Worm (Caenorhabditis elegans) whole organism, L4/young adult: Measurements from ENCODE around the gene msd-4.

Experiments used
- W03F9.2 ChIP-seq: fragments of 150-350 bp; optimal IDR thresholded peaks from 2 replicates; lab custom pipeline; 2014; ENCODE audit warnings: missing biosample characterization, missing genetic modification characterization
- dao-5 ChIP-seq: sonication (generic microtip); optimal IDR thresholded peaks from 2 replicates; lab custom pipeline; 2016; ENCODE audit warnings: missing genotype, missing genetic modification characterization, moderate library complexity, missing compliant biosample characterization
- him-1 ChIP-seq: sonication (generic microtip); optimal IDR thresholded peaks from 2 replicates; lab custom pipeline; 2016; ENCODE audit warnings: missing genotype, missing genetic modification reagents, missing genetic modification characterization, missing compliant biosample characterization

msd-4 gene

DNA sequence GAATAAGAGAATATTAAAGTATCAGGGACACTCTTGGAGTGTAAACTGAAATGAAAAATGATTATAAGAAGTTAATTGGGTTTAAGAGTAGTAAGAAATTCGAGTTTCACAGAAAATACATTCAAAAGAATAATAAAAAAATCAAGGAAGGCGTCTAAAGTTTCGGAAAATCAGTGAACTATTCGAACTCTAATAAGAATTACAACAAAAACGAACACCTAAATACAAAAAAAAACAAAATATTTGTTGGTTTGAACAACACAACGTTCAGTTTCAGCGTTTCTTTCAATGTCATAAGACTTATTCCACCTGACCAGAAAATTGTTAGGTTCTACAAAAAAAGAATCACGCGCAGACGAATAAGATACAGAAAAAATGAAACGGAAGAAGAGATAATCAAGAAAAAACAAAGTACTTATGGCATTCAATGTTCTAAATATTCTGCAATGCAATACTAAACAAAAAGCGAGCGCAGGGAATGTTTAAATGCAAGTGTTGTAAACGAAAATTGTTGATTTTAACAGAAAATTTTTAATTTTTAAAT, 30.6 kb upstream of the msd-4 start, which contains the start of gene nhl-2:
nhl-2 (minus strand) TSS at position 51 of the 544 bp plus-strand sequence.
- TF ChIP-seq him-1 (no peak), W03F9.2 (tag; lab: Kevin White, UChicago) (no peak), dao-5 (no peak)

ce11 chrIII:4895313-4895712, 26.8 kb upstream of the msd-4 start:
- no peak for TF ChIP-seq dao-5
- no peak for TF ChIP-seq W03F9.2 (tag; lab: Kevin White, UChicago)
- no peak for TF ChIP-seq him-1

- TF ChIP-seq dao-5 (no peak), W03F9.2 (tag; lab: Kevin White, UChicago) (no peak), him-1 (no peak)
These were observed 25.0 kb upstream of the msd-4 start, which contains the start of gene F26F4.6 for ce11 chrIII:4893540-4893939. TSS of gene F26F4.6 (minus strand) at chrIII:4893640.

DNA sequence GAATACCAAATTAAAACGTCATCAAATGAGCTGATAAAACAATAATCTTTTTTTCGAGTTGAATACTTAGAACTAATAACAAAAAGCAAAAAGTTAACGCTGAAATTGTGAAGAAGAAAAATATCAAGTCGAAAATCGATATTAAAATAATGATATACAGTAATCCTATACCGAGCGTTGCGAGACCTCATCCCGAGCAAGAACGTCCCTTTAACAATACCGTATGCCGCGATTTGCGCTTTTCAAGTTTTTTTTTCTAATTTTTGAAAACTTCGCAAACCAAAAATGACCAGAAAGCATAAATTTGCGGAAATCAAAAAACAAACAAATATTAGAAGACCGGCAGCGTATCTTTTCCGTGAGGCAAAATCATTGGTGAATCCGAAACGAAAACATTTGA, 22.5 kb upstream of the msd-4 start, which contains the start of gene F26F4.5:
F26F4.5 (minus strand) TSS at position 256 of the 400 bp plus-strand sequence.
- TF ChIP-seq him-1: no peak
- no peak for TF ChIP-seq W03F9.2 (tag; lab: Kevin White, UChicago)
- TF ChIP-seq dao-5: no peak

DNA sequence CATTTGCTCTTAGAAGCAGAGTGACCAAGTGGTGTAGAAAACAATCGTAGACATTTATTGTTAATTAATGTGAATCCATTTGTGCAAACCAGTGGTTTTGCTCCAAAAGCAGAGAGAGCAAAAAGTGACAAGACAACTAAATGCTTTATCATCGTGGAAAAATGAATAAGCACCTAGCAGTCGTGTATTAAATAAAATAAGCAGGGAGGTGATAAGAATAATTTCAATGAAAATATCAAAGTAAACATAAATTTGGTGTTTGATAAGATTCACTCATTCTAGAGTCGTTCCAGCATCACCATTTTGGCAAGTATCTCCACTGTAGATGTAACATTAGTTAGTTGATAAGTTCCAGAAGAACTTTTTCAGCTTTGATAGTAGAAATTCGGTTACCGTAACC, 18.7 kb upstream of the msd-4 start, which contains the start of gene clec-6:
clec-6 (minus strand) TSS at position 154 of the 400 bp plus-strand sequence.
- TF ChIP-seq W03F9.2 (tag; lab: Kevin White, UChicago) (no peak), dao-5 (no peak), him-1 (no peak)

- no peak for TF ChIP-seq dao-5
- TF ChIP-seq W03F9.2 (tag; lab: Kevin White, UChicago): no peak
- no peak for TF ChIP-seq him-1
These were observed 14.9 kb upstream of the msd-4 start, which contains the start of gene clec-5 for ce11 chrIII:4883429-4883828. TSS of gene clec-5 (minus strand) at chrIII:4883606.

DNA sequence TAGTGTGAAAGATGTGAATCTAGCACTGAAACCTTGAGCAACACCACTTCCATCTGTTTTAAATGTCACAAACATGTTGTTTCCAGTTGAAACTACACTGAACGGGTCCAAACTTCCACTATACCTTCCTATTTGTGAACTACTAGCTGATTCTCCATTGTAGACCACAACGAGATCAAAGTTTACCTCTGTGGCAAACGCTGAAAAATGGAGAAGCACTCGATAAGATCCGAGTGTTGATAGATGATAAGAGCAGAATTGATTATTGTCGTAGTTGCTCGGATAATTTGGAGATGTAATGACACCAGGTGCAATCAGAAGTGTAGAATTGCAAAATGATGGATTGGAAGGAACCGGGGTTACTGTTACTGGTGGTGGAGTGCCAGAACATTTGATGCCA, 13.4 kb upstream of the msd-4 start:
- TF ChIP-seq W03F9.2 (tag; lab: Kevin White, UChicago) (no peak), dao-5 (no peak), him-1 (no peak)

DNA sequence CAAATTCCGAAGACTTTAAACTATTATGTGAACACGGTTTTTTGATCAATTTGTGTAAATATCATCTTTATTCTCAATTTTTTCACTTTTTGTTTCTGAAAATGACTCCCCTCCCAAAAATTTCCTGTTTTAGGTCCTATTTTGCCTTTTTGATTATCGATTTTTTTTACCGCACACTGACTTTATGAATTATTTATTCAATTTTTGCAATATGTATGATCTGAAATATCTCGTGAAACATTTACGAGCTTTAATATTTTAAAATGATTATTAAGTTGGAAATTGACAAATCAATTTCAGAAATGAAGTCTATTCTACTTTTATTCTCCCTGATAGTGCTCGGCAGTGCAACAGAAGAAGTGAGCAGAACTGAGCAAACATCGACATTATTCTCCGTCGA, 10.9 kb upstream of the msd-4 start, which contains the start of gene C35D10.1:
C35D10.1 (plus strand) TSS at position 301 of the 400 bp plus-strand sequence.
- no peak for TF ChIP-seq W03F9.2 (tag; lab: Kevin White, UChicago)
- no peak for TF ChIP-seq dao-5
- TF ChIP-seq him-1: no peak

DNA sequence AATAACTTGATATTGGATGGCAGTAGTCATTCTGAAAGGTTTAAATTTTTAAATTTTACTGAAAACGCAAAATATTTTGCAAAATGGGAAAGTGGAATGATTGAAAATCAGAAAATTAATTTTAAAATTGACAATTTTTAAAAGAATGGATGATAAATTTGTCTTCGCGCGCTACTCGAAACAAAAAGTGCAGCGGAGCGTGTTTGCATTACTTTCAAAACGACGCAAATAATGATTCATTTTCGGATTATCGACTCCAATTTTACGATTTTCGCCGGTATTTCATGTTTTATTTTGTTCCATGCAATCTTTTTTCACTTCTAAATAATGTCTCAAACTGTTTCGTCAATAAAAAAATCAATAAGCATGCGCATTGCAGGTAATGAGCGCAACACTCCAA, 9.7 kb upstream of the msd-4 start, which contains the start of the genes tost-1 and arx-6:
tost-1 (minus strand) TSS at position 31 of the 400 bp plus-strand sequence.
arx-6 (plus strand) TSS at position 378 of the 400 bp plus-strand sequence.
- TF ChIP-seq W03F9.2 (tag; lab: Kevin White, UChicago) (no peak), dao-5 (no peak), him-1 (no peak)

- no peak for TF ChIP-seq dao-5
- TF ChIP-seq W03F9.2 (tag; lab: Kevin White, UChicago): no peak
- TF ChIP-seq him-1: no peak
These were observed 7.1 kb upstream of the msd-4 start for ce11 chrIII:4875663-4876062.

- TF ChIP-seq dao-5: no peak
These were observed 6.1 kb upstream of the msd-4 start, which contains the start of gene C35D10.12 for ce11 chrIII:4874671-4875070. TSS of gene C35D10.12 (minus strand) at chrIII:4874771.

ce11 chrIII:4873395-4873794, 4.9 kb upstream of the msd-4 start:
- TF ChIP-seq him-1 (no peak), dao-5 (no peak), W03F9.2 (tag; lab: Kevin White, UChicago) (no peak)

DNA sequence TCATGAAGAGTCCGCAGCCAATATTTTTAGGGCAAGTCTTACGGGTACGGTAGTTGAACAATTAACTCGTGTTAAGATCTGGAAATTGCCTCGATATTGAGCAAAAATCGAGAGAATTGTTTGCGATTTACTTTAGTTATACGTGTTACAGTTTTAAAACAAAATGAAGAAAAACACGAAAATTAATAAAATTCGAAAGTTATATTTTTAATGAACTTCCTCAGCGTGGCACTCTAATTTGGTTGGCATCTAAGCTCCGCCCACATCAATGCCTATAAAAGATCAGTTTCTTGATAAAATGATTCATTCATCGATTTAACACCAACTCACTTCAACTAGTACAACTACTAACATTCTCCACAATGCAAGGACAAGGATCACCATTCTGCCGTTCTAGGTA, 1.9 kb upstream of the msd-4 start, which contains the start of gene gipc-1:
gipc-1 (plus strand) TSS at position 301 of the 400 bp plus-strand sequence.
- no peak for TF ChIP-seq dao-5
- TF ChIP-seq W03F9.2 (tag; lab: Kevin White, UChicago): no peak
- TF ChIP-seq him-1: no peak

DNA sequence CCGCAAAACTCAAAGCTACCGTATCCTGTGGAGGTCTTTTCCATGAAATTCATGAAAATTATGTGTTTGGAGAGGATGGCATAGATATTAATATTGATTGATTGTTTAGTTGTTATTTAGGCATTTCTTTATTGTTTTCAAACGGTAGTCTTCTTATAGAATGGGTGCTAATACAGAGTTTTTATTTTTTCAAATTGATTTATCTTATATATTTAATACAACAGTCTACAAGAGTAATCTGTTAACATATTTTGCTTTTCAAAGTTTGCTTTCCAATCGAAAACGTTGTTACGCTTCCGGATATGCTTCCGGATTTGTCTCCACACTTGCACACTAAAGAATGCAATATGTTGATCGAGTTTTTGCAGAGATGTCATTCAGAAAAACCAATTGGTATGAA, 1.8 kb downstream of the msd-4 start, which contains the start of gene C35D10.17:
C35D10.17 (plus strand) TSS at position 301 of the 400 bp plus-strand sequence.
- TF ChIP-seq him-1 (no peak), dao-5 (no peak), W03F9.2 (tag; lab: Kevin White, UChicago) (no peak)

ce11 chrIII:4863127-4863526, 5.4 kb downstream of the msd-4 start, which contains the start of gene coq-8:
TSS of gene coq-8 (plus strand) at chrIII:4863427.
- TF ChIP-seq W03F9.2 (tag; lab: Kevin White, UChicago) (no peak), him-1 (no peak), dao-5 (no peak)
